Worm (Caenorhabditis elegans): ENCODE measurements around the gene Y14H12A.1.
A peak's percentile ranks its signal among the peaks of the same experiment; 100 is the strongest.

DNA sequence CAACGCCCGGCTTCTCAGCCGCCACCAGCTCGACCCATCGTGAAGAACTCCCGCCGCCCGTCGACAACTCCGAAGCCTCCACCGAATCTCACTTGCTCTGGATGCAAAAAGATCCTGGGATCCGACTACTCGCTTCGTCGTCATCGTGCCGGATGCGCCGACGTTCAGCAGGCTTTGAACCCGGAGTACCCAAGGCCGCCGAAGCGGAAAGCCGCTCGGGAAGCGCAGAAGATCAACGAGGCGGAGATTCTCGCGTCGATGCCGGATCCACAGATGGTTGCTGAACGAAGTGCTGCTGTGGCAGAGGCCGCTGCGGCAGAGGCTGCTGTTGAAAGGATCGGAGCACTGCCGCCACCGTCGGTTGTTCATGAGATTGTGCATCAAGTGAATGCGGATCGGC, 24.2 kb upstream of the Y14H12A.1 start:
- TF ChIP-seq hmbx-1 (tag; optimal IDR thresholded peaks at IDR 0.05) (no peak), ama-1 (optimal IDR thresholded peaks at IDR 0.05) (no peak), aly-1 (tag; optimal IDR thresholded peaks at IDR 0.05) (peak; percentile 41), ets-7 (tag; optimal IDR thresholded peaks at IDR 0.05) (no peak), B0310.2 (tag; optimal IDR thresholded peaks at IDR 0.05) (no peak), hnd-1 (tag; optimal IDR thresholded peaks at IDR 0.05) (no peak), sea-1 (GFP tag; conservative IDR thresholded peaks at IDR 0.05) (no peak), ceh-13 (GFP tag; optimal IDR thresholded peaks at IDR 0.05) (no peak)
